Worm (Caenorhabditis elegans): ENCODE measurements around the gene B0491.6.

B0491.6 gene

ce11 chrII:11297217-11297738 is 50.9 kb downstream of the B0491.6 start, which contains the start of gene saps-1 (continued):
- TF ChIP-seq nfya-1 (tag; optimal IDR thresholded peaks at IDR 0.05; ENCODE audit: borderline replicate concordance, insufficient read depth) (no peak), F33H1.4 (GFP tag; IDR thresholded peaks at IDR 0.05) (peak; percentile 76), snpc-4 (GFP tag; optimal IDR thresholded peaks at IDR 0.05) (no peak), snpc-4 (tag; optimal IDR thresholded peaks at IDR 0.05) (peak in 2 of 4 experiments; percentile 12 to 44), madf-8 (GFP tag; conservative IDR thresholded peaks at IDR 0.05) (peak; percentile 95), nfyb-1 (GFP tag; IDR thresholded peaks at IDR 0.05) (0 out of 2 replicates have a peak, but pooled peaks have one; percentile 44), dpff-1 (tag; optimal IDR thresholded peaks at IDR 0.05) (no peak), D2030.7 (GFP tag; IDR thresholded peaks at IDR 0.05) (peak; percentile 80), athp-1 (tag; optimal IDR thresholded peaks at IDR 0.05) (peak; percentile 30), ztf-18 (tag; optimal IDR thresholded peaks at IDR 0.05) (peak; percentile 27), tlf-1 (GFP tag; optimal IDR thresholded peaks at IDR 0.05) (peak; percentile 22), T07F8.4 (tag; optimal IDR thresholded peaks at IDR 0.05) (no peak), lir-1 (GFP tag; conservative IDR thresholded peaks at IDR 0.05) (no peak), F55B11.4 (tag; optimal IDR thresholded peaks at IDR 0.05; ENCODE audit: borderline replicate concordance, insufficient read depth) (no peak), hrde-1 (tag; optimal IDR thresholded peaks at IDR 0.05; ENCODE audit: borderline replicate concordance) (peak; percentile 1), attf-5 (GFP tag; optimal IDR thresholded peaks at IDR 0.05) (peak; percentile 60), ZK185.1 (tag; optimal IDR thresholded peaks at IDR 0.05; ENCODE audit: poor library complexity, severe bottlenecking) (no peak), lsl-1 (GFP tag; optimal IDR thresholded peaks at IDR 0.05) (peak; percentile 95), pha-4 (tag; optimal IDR thresholded peaks at IDR 0.05) (no peak), pbrm-1 (GFP tag; IDR thresholded peaks at IDR 0.05) (peak; percentile 58; the same call in 1 of the 2 replicates), snpc-3.4 (tag; optimal IDR thresholded peaks at IDR 0.05) (peak; percentile 54), tbp1 (GFP tag; optimal IDR thresholded peaks at IDR 0.05) (peak; percentile 56), F10E7.11 (tag; optimal IDR thresholded peaks at IDR 0.05) (no peak), lin-26 (GFP tag; IDR thresholded peaks at IDR 0.05) (no peak), tbx-9 (tag; optimal IDR thresholded peaks at IDR 0.05; ENCODE audit: borderline replicate concordance) (no peak), Y79H2A.3 (GFP tag; conservative IDR thresholded peaks at IDR 0.05) (no peak), B0336.3 (GFP tag; IDR thresholded peaks at IDR 0.05) (0 out of 2 replicates have a peak, but pooled peaks have one; percentile 40), hmg-1.2 (GFP tag; IDR thresholded peaks at IDR 0.05) (peak; percentile 39; the same call in 1 of the 2 replicates), snpc-1.1 (tag; optimal IDR thresholded peaks at IDR 0.05; ENCODE audit: insufficient read depth) (peak; percentile 18), xnd-1 (tag; optimal IDR thresholded peaks at IDR 0.05) (peak; percentile 92), ztf-28 (GFP tag; IDR thresholded peaks at IDR 0.05) (no peak), madf-3 (GFP tag; IDR thresholded peaks at IDR 0.05) (0 out of 2 replicates have a peak, but pooled peaks have one; percentile 35), nhr-120 (GFP tag; IDR thresholded peaks at IDR 0.05) (no peak), madf-10 (tag; optimal IDR thresholded peaks at IDR 0.05) (no peak), let-526 (GFP tag; IDR thresholded peaks at IDR 0.05) (no peak), lin-35 (GFP tag; optimal IDR thresholded peaks at IDR 0.05) (peak in 1 of 3 experiments; percentile 21), snpc-1.3 (tag; optimal IDR thresholded peaks at IDR 0.05; ENCODE audit: insufficient read depth) (peak; percentile 45), F22D6.2 (tag; optimal IDR thresholded peaks at IDR 0.05) (no peak)

Measured in whole organism, young adult.